Fruit fly (Drosophila melanogaster): ENCODE data around the gene ppk5.

dm6 chr3L:21534360-21534759 is at the start of gene ppk5:
- TF ChIP-seq Hr78 (GFP tag; optimal IDR thresholded peaks at IDR 0.05) = no peak
- no peak for TF ChIP-seq GATAd (GFP tag; optimal IDR thresholded peaks at IDR 0.05)
- TF ChIP-seq psq (GFP tag; optimal IDR thresholded peaks at IDR 0.05) = no peak
- no peak for TF ChIP-seq Abd-B (GFP tag; optimal IDR thresholded peaks at IDR 0.05)
- no peak for TF ChIP-seq dl (GFP tag; optimal IDR thresholded peaks at IDR 0.05; ENCODE audit: insufficient read depth in 1 of 2, partially characterized antibody in 2 of 2)
- no peak for TF ChIP-seq fru (GFP tag; optimal IDR thresholded peaks at IDR 0.05)
- no peak for TF ChIP-seq Vsx2 (GFP tag; optimal IDR thresholded peaks at IDR 0.05; ENCODE audit: partially characterized antibody)
- no peak for TF ChIP-seq Hnf4 (GFP tag; optimal IDR thresholded peaks at IDR 0.05)
- TF ChIP-seq pan (optimal IDR thresholded peaks at IDR 0.05) = no peak
- TF ChIP-seq N (GFP tag; optimal IDR thresholded peaks at IDR 0.05) = no peak

Data from whole organism, wandering third instar larva.